ENCODE assay signal across 1 fruit fly cellular context in the genomic region with DNA sequence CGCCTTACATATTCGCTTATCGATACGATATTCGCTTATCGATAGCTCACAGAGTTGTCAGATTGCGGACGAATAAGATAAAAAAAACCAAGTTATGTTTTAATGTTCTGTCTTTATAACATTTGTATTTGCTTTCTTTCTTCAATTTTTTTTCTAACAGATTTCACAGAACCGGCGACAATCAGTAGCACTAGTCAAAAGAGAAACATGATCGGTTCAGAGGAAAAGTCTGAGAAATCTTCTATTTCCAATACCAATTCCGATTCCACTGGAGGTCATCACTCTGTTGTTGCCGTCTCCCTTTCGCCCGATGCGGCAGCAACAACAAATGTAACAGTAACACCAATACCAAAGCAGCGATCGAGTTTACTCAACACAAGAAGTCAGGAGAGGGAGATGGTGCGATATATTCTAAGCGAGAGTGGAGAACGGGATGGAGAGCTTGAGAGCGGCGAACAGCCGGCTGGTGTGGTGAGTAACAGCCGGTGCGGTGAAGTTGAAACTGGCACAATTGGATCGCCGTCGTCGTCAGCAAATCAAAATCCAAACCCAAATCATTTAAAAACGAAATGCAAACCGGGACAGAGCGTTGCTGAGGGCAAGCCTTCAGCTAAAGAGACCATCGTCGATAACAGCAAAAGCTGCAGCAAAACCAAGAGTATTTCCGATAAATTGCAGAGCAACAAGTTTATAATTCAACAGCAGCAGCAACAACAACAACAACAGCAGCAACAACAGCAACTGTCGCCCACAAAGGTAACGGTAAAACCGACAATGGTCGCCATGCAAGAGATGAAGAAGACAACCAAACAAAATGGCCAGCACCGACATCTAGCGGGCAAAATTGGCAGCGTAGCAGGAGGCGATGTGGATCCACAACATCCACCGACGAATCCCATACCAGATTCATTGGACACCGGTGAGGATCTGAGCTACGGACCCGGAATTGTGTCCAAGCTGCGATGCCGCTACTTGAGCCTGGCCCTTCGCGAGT.
TF ChIP-seq lines count a peak whose summit lies in the region.

No protein-coding gene starts in this region.

TF ChIP-seq in whole organism, embryonic, 481 proteins besides CTCF, POLR2A, EP300 and RAD21 (continued from another document and continues in another):
- peak; percentile 58; the same call in 1 of the 2 replicates for TF ChIP-seq amos (GFP tag; IDR thresholded peaks at IDR 0.05; lab: Robert Waterston, UW; ENCODE audit: partially characterized antibody)
- peak; percentile 43 for TF ChIP-seq ems (GFP tag; optimal IDR thresholded peaks at IDR 0.05; lab: Kevin White, UChicago)
- TF ChIP-seq CG10959 (GFP tag; IDR thresholded peaks at IDR 0.05; lab: Robert Waterston, UW): no peak
- no peak for TF ChIP-seq wor (GFP tag; IDR thresholded peaks at IDR 0.05; lab: Robert Waterston, UW)
- peak; percentile 29 for TF ChIP-seq CG14014 (GFP tag; IDR thresholded peaks at IDR 0.05; lab: Robert Waterston, UW)
- peak; percentile 73 for TF ChIP-seq ind (GFP tag; optimal IDR thresholded peaks at IDR 0.05; lab: Kevin White, UChicago)
- peak; percentile 65 for TF ChIP-seq CG10267 (tag; optimal IDR thresholded peaks at IDR 0.05; lab: Kevin White, UChicago)
- TF ChIP-seq CG13894 (tag; optimal IDR thresholded peaks at IDR 0.05; lab: Kevin White, UChicago): peak; percentile 70
- no peak for TF ChIP-seq CG42726 (GFP tag; IDR thresholded peaks at IDR 0.05; lab: Robert Waterston, UW; ENCODE audit: partially characterized antibody)
- TF ChIP-seq CG12071 (GFP tag; optimal IDR thresholded peaks at IDR 0.05; lab: Kevin White, UChicago): peak; percentile 16
- no peak for TF ChIP-seq ssp (GFP tag; IDR thresholded peaks at IDR 0.05; lab: Robert Waterston, UW)
- peak; percentile 34; the same call in 1 of the 2 replicates for TF ChIP-seq CG2129 (GFP tag; IDR thresholded peaks at IDR 0.05; lab: Robert Waterston, UW; ENCODE audit: partially characterized antibody)
- peak; percentile 80 for TF ChIP-seq Nf-YC (tag; optimal IDR thresholded peaks at IDR 0.05; lab: Kevin White, UChicago)
- TF ChIP-seq sc (optimal IDR thresholded peaks at IDR 0.05; lab: Kevin White, UChicago): no peak
- TF ChIP-seq sc (GFP tag; optimal IDR thresholded peaks at IDR 0.05; lab: Kevin White, UChicago): no peak
- TF ChIP-seq CG1602 (GFP tag; optimal IDR thresholded peaks at IDR 0.05; lab: Kevin White, UChicago): peak; percentile 37
- TF ChIP-seq Hsf (GFP tag; optimal IDR thresholded peaks at IDR 0.05; lab: Kevin White, UChicago): peak; percentile 53
- peak; percentile 79 for TF ChIP-seq CG13424 (tag; optimal IDR thresholded peaks at IDR 0.05; lab: Kevin White, UChicago)
- TF ChIP-seq CG14441 (GFP tag; IDR thresholded peaks at IDR 0.05; lab: Robert Waterston, UW): peak; percentile 53; the same call in 1 of the 2 replicates
- TF ChIP-seq en (GFP tag; optimal IDR thresholded peaks at IDR 0.05; lab: Kevin White, UChicago): peak; percentile 14
- peak; percentile 41; the same call in 1 of the 2 replicates for TF ChIP-seq NFAT (GFP tag; IDR thresholded peaks at IDR 0.05; lab: Robert Waterston, UW)
- peak; percentile 48 for TF ChIP-seq Oli (tag; optimal IDR thresholded peaks at IDR 0.05; lab: Kevin White, UChicago)
- TF ChIP-seq chif (GFP tag; optimal IDR thresholded peaks at IDR 0.05; lab: Kevin White, UChicago): peak; percentile 41 to 56
- peak; percentile 94 for TF ChIP-seq sens (GFP tag; lab: Kevin White, UChicago)
- TF ChIP-seq grn (GFP tag; optimal IDR thresholded peaks at IDR 0.05; lab: Kevin White, UChicago): peak; percentile 65
- no peak for TF ChIP-seq p53 (GFP tag; optimal IDR thresholded peaks at IDR 0.05; lab: Kevin White, UChicago)
- TF ChIP-seq Pdp1 (GFP tag; optimal IDR thresholded peaks at IDR 0.05; lab: Kevin White, UChicago): peak; percentile 60 to 63
- peak; percentile 61 for TF ChIP-seq Sox102F (GFP tag; optimal IDR thresholded peaks at IDR 0.05; lab: Kevin White, UChicago)
- TF ChIP-seq jing (GFP tag; optimal IDR thresholded peaks at IDR 0.05; lab: Kevin White, UChicago): no peak
- peak; percentile 73 for TF ChIP-seq Dll (GFP tag; IDR thresholded peaks at IDR 0.05; lab: Robert Waterston, UW; ENCODE audit: partially characterized antibody)
- peak; percentile 38 for TF ChIP-seq trem (tag; optimal IDR thresholded peaks at IDR 0.05; lab: Kevin White, UChicago)
- peak; percentile 39 for TF ChIP-seq gcm (GFP tag; optimal IDR thresholded peaks at IDR 0.05; lab: Kevin White, UChicago)
- TF ChIP-seq Mes4 (GFP tag; optimal IDR thresholded peaks at IDR 0.05; lab: Kevin White, UChicago): no peak
- TF ChIP-seq Blimp-1 (GFP tag; optimal IDR thresholded peaks at IDR 0.05; lab: Kevin White, UChicago): peak; percentile 40
- TF ChIP-seq Antp (GFP tag; optimal IDR thresholded peaks at IDR 0.05; lab: Kevin White, UChicago): peak; percentile 69
- TF ChIP-seq Xbp1 (GFP tag; optimal IDR thresholded peaks at IDR 0.05; lab: Kevin White, UChicago): peak; percentile 73
- TF ChIP-seq CG3163 (GFP tag; optimal IDR thresholded peaks at IDR 0.05; lab: Kevin White, UChicago): peak; percentile 26
- 0 out of 3 replicates have a peak, but pooled peaks have one; percentile 21 for TF ChIP-seq gce (GFP tag; IDR thresholded peaks at IDR 0.05; lab: Robert Waterston, UW)
- peak; percentile 75 for TF ChIP-seq sug (tag; optimal IDR thresholded peaks at IDR 0.05; lab: Kevin White, UChicago)
- TF ChIP-seq tgo (GFP tag; IDR thresholded peaks at IDR 0.05; lab: Robert Waterston, UW): peak; percentile 19; the same call in 1 of the 3 replicates
- peak; percentile 75 for TF ChIP-seq fu2 (GFP tag; optimal IDR thresholded peaks at IDR 0.05; lab: Kevin White, UChicago)
- TF ChIP-seq Dp (GFP tag; optimal IDR thresholded peaks at IDR 0.05; lab: Kevin White, UChicago): peak; percentile 86
- no peak for TF ChIP-seq Gsc (GFP tag; IDR thresholded peaks at IDR 0.05; lab: Robert Waterston, UW)
- peak; percentile 25 for TF ChIP-seq CG16815 (GFP tag; optimal IDR thresholded peaks at IDR 0.05; lab: Kevin White, UChicago)
- TF ChIP-seq so (GFP tag; IDR thresholded peaks at IDR 0.05; lab: Robert Waterston, UW): peak; percentile 51; the same call in 1 of the 3 replicates
- no peak for TF ChIP-seq CG34422 (GFP tag; IDR thresholded peaks at IDR 0.05; lab: Robert Waterston, UW)
- peak in 1 of 2 experiments; percentile 52 for TF ChIP-seq Eip74EF (GFP tag; optimal IDR thresholded peaks at IDR 0.05; lab: Kevin White, UChicago)
- no peak for TF ChIP-seq klu (GFP tag; IDR thresholded peaks at IDR 0.05; lab: Robert Waterston, UW)
- peak; percentile 47 for TF ChIP-seq CG4820 (GFP tag; optimal IDR thresholded peaks at IDR 0.05; lab: Kevin White, UChicago)
- no peak for TF ChIP-seq pan (optimal IDR thresholded peaks at IDR 0.05; lab: Kevin White, UChicago)
- TF ChIP-seq pan (GFP tag; optimal IDR thresholded peaks at IDR 0.05 in 1 of 2, IDR thresholded peaks at IDR 0.05 in 1 of 2): no peak
- TF ChIP-seq CG30403 (GFP tag; optimal IDR thresholded peaks at IDR 0.05; lab: Kevin White, UChicago): peak; percentile 76
- TF ChIP-seq croc (GFP tag; conservative IDR thresholded peaks at IDR 0.05; lab: Robert Waterston, UW): no peak
- peak; percentile 61 for TF ChIP-seq CG18262 (tag; optimal IDR thresholded peaks at IDR 0.05; lab: Kevin White, UChicago)
- TF ChIP-seq salm (tag; optimal IDR thresholded peaks at IDR 0.05; lab: Kevin White, UChicago): no peak
- 0 out of 3 replicates have a peak, but pooled peaks have one; percentile 30 for TF ChIP-seq ken (GFP tag; IDR thresholded peaks at IDR 0.05; lab: Robert Waterston, UW)
- peak; percentile 32 for TF ChIP-seq Hmx (GFP tag; optimal IDR thresholded peaks at IDR 0.05; lab: Kevin White, UChicago)
- no peak for TF ChIP-seq dati (GFP tag; IDR thresholded peaks at IDR 0.05; lab: Robert Waterston, UW)
- TF ChIP-seq ham (GFP tag; IDR thresholded peaks at IDR 0.05; lab: Robert Waterston, UW): no peak
- TF ChIP-seq CG5180 (GFP tag; optimal IDR thresholded peaks at IDR 0.05; lab: Kevin White, UChicago): no peak
- TF ChIP-seq Meics (GFP tag; optimal IDR thresholded peaks at IDR 0.05; lab: Kevin White, UChicago): peak; percentile 65
- TF ChIP-seq Awh (GFP tag; IDR thresholded peaks at IDR 0.05; lab: Robert Waterston, UW): 0 out of 2 replicates have a peak, but pooled peaks have one; percentile 22
- TF ChIP-seq CG12155 (GFP tag; optimal IDR thresholded peaks at IDR 0.05; lab: Kevin White, UChicago): peak; percentile 61
- TF ChIP-seq lilli (GFP tag; optimal IDR thresholded peaks at IDR 0.05; lab: Kevin White, UChicago): peak; percentile 81
- peak; percentile 36 for TF ChIP-seq CG10209 (GFP tag; optimal IDR thresholded peaks at IDR 0.05; lab: Kevin White, UChicago)
- TF ChIP-seq Rx (GFP tag; IDR thresholded peaks at IDR 0.05; lab: Robert Waterston, UW): no peak
- TF ChIP-seq Poxn (GFP tag; IDR thresholded peaks at IDR 0.05; lab: Robert Waterston, UW): no peak
- peak; percentile 63 for TF ChIP-seq CG8944 (GFP tag; optimal IDR thresholded peaks at IDR 0.05; lab: Kevin White, UChicago)
- TF ChIP-seq Dfd (GFP tag; optimal IDR thresholded peaks at IDR 0.05; lab: Kevin White, UChicago): no peak
- no peak for TF ChIP-seq CG12219 (GFP tag; optimal IDR thresholded peaks at IDR 0.05; lab: Kevin White, UChicago)
- peak; percentile 62 for TF ChIP-seq CG17829 (tag; optimal IDR thresholded peaks at IDR 0.05; lab: Kevin White, UChicago)
- 0 out of 2 replicates have a peak, but pooled peaks have one; percentile 33 for TF ChIP-seq E2f1 (GFP tag; IDR thresholded peaks at IDR 0.05; lab: Robert Waterston, UW)
- peak; percentile 64 for TF ChIP-seq CG12942 (GFP tag; optimal IDR thresholded peaks at IDR 0.05; lab: Kevin White, UChicago)
- TF ChIP-seq ERR (GFP tag; optimal IDR thresholded peaks at IDR 0.05; lab: Kevin White, UChicago): peak; percentile 82
- peak; percentile 71 for TF ChIP-seq CG18599 (GFP tag; optimal IDR thresholded peaks at IDR 0.05; lab: Kevin White, UChicago)
- TF ChIP-seq sim (GFP tag; IDR thresholded peaks at IDR 0.05; lab: Robert Waterston, UW): no peak
- TF ChIP-seq CG9437 (GFP tag; optimal IDR thresholded peaks at IDR 0.05; lab: Kevin White, UChicago): no peak
- TF ChIP-seq CG7745 (tag; optimal IDR thresholded peaks at IDR 0.05; lab: Kevin White, UChicago): no peak
- peak; percentile 53 for TF ChIP-seq CG1603 (tag; optimal IDR thresholded peaks at IDR 0.05; lab: Kevin White, UChicago)
- TF ChIP-seq CG7271 (tag; optimal IDR thresholded peaks at IDR 0.05; lab: Kevin White, UChicago): no peak
- no peak for TF ChIP-seq kay (GFP tag; optimal IDR thresholded peaks at IDR 0.05; lab: Kevin White, UChicago)
- peak; percentile 18 for TF ChIP-seq slp2 (GFP tag; optimal IDR thresholded peaks at IDR 0.05; lab: Kevin White, UChicago)
- TF ChIP-seq Hey (tag; optimal IDR thresholded peaks at IDR 0.05; lab: Kevin White, UChicago): no peak
- TF ChIP-seq ap (GFP tag; IDR thresholded peaks at IDR 0.05; lab: Robert Waterston, UW): no peak
- peak; percentile 16 for TF ChIP-seq CG30020 (tag; optimal IDR thresholded peaks at IDR 0.05; lab: Kevin White, UChicago)
- no peak for TF ChIP-seq Adf1 (GFP tag; IDR thresholded peaks at IDR 0.05; lab: Robert Waterston, UW)
- TF ChIP-seq Oaz (GFP tag; IDR thresholded peaks at IDR 0.05; lab: Robert Waterston, UW): no peak
- TF ChIP-seq CG8281 (tag; optimal IDR thresholded peaks at IDR 0.05; lab: Kevin White, UChicago): peak; percentile 25
- TF ChIP-seq CG8089 (GFP tag; optimal IDR thresholded peaks at IDR 0.05; lab: Kevin White, UChicago): peak; percentile 6
- TF ChIP-seq Dek (tag; optimal IDR thresholded peaks at IDR 0.05; lab: Kevin White, UChicago): peak; percentile 51
- TF ChIP-seq caup (GFP tag; optimal IDR thresholded peaks at IDR 0.05; lab: Kevin White, UChicago; ENCODE audit: severe bottlenecking): peak; percentile 57
- peak in 2 of 3 experiments; percentile 21 to 52 for TF ChIP-seq lola (GFP tag; optimal IDR thresholded peaks at IDR 0.05; lab: Kevin White, UChicago)
- TF ChIP-seq dysf (GFP tag; IDR thresholded peaks at IDR 0.05; lab: Robert Waterston, UW): peak; percentile 48; the same call in 2 of the 3 replicates
- peak; percentile 61 for TF ChIP-seq CG12769 (tag; optimal IDR thresholded peaks at IDR 0.05; lab: Kevin White, UChicago)
- peak; percentile 70 for TF ChIP-seq CG4328 (GFP tag; optimal IDR thresholded peaks at IDR 0.05; lab: Kevin White, UChicago)
- TF ChIP-seq hb (GFP tag; IDR thresholded peaks at IDR 0.05; lab: Robert Waterston, UW; ENCODE audit: partially characterized antibody): no peak
- peak; percentile 76 for TF ChIP-seq CoRest (tag; optimal IDR thresholded peaks at IDR 0.05; lab: Kevin White, UChicago)
- TF ChIP-seq her (GFP tag; optimal IDR thresholded peaks at IDR 0.05; lab: Kevin White, UChicago): peak; percentile 55
- TF ChIP-seq CG33557 (GFP tag; optimal IDR thresholded peaks at IDR 0.05; lab: Kevin White, UChicago): peak; percentile 18
- no peak for TF ChIP-seq esg (GFP tag; conservative IDR thresholded peaks at IDR 0.05; lab: Robert Waterston, UW)
- peak; percentile 19 for TF ChIP-seq sqz (GFP tag; optimal IDR thresholded peaks at IDR 0.05; lab: Kevin White, UChicago)
- TF ChIP-seq unc-4 (GFP tag; IDR thresholded peaks at IDR 0.05; lab: Robert Waterston, UW; ENCODE audit: partially characterized antibody): peak; percentile 67; the same call in 1 of the 2 replicates
- peak; percentile 94 for TF ChIP-seq cg (GFP tag; optimal IDR thresholded peaks at IDR 0.05; lab: Kevin White, UChicago)
- TF ChIP-seq Max (GFP tag; optimal IDR thresholded peaks at IDR 0.05; lab: Kevin White, UChicago): peak; percentile 21
- TF ChIP-seq tll (GFP tag; optimal IDR thresholded peaks at IDR 0.05; lab: Kevin White, UChicago): peak in 1 of 2 experiments; percentile 84
- TF ChIP-seq CG1647 (GFP tag; optimal IDR thresholded peaks at IDR 0.05; lab: Kevin White, UChicago): peak; percentile 55
- TF ChIP-seq CG7372 (GFP tag; IDR thresholded peaks at IDR 0.05; lab: Robert Waterston, UW): peak; percentile 44; the same call in 1 of the 2 replicates
- peak; percentile 45; the same call in 1 of the 3 replicates for TF ChIP-seq CG6791 (GFP tag; IDR thresholded peaks at IDR 0.05; lab: Robert Waterston, UW; ENCODE audit: partially characterized antibody)
- no peak for TF ChIP-seq CG3407 (GFP tag; optimal IDR thresholded peaks at IDR 0.05; lab: Kevin White, UChicago)
- TF ChIP-seq CG10274 (GFP tag; optimal IDR thresholded peaks at IDR 0.05; lab: Kevin White, UChicago): peak; percentile 41
- TF ChIP-seq CG3726 (GFP tag; IDR thresholded peaks at IDR 0.05; lab: Robert Waterston, UW): no peak
- no peak for TF ChIP-seq Dip2 (GFP tag; IDR thresholded peaks at IDR 0.05; lab: Robert Waterston, UW)
- TF ChIP-seq yki (optimal IDR thresholded peaks at IDR 0.05; lab: Kevin White, UChicago): peak; percentile 14
- TF ChIP-seq sima (GFP tag; optimal IDR thresholded peaks at IDR 0.05; lab: Kevin White, UChicago): no peak
- peak; percentile 53 for TF ChIP-seq chn (GFP tag; optimal IDR thresholded peaks at IDR 0.05; lab: Kevin White, UChicago)
- peak; percentile 69 to 75 for TF ChIP-seq dpn (GFP tag; optimal IDR thresholded peaks at IDR 0.05; lab: Kevin White, UChicago)
